Worm (Caenorhabditis elegans) whole organism, L1 larva: ENCODE results near the gene C16H3.3.

ENCODE experiments used
- ama-1 ChIP-seq: fragments of 150-350 bp; optimal IDR thresholded peaks from 2 replicates; lab custom pipeline; 2014
- unc-62 ChIP-seq: fragments of 150-350 bp; optimal IDR thresholded peaks from 2 replicates; lab custom pipeline; 2014; ENCODE audit warnings: missing biosample characterization, missing genetic modification reagents, missing genetic modification characterization

DNA sequence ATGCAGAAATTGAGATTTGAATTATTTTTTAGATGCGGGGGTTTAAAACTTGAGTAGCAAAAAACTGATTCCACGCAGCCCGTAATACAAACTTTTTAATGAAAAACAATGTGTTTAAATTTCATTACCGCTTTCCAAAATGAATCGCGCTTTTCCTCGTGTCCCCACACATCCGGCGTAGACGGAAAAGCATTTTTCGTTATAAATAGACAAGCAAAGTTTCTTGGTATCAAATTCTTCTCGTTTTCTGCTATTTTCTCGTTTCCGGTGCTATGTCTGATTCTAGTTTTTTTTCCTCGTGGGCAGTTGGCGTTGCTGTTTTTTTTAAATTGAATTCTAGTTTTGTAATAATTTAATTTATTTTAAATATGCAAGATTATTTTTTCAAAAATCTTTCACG lies 3.2 kb upstream of the C16H3.3 start:
- no peak for TF ChIP-seq unc-62 (GFP tag; lab: Kevin White, UChicago)
- TF ChIP-seq ama-1 (lab: Kevin White, UChicago) = no peak
